Worm (Caenorhabditis elegans) whole organism, L4 larva: ENCODE results near the gene lips-7.

Experiments
- R02D3.7 ChIP-seq: fragments of 150-350 bp; sonication (generic microtip); optimal IDR thresholded peaks from 3 replicates; lab custom pipeline; 2014; ENCODE audit warnings: missing biosample characterization, missing genetic modification characterization
- ceh-28 ChIP-seq: fragments of 150-350 bp; optimal IDR thresholded peaks from 2 replicates; lab custom pipeline; 2014; ENCODE audit warnings: missing biosample characterization, missing genetic modification reagents, missing genetic modification characterization
- ceh-82 ChIP-seq: sonication (generic microtip); optimal IDR thresholded peaks from 2 replicates; lab custom pipeline; 2017; ENCODE audit warnings: missing biosample characterization, missing genetic modification characterization
- daf-8 ChIP-seq: fragments of 200-800 bp; sonication (Bioruptor generic); IDR thresholded peaks from 2 replicates; pipeline ENCODE4 v1.3.6; 2022; ENCODE audit warnings: missing genetic modification characterization, missing compliant biosample characterization
- fkh-10 ChIP-seq: fragments of 150-350 bp; optimal IDR thresholded peaks from 2 replicates; lab custom pipeline; 2014; ENCODE audit warnings: missing biosample characterization, missing genetic modification reagents, missing genetic modification characterization
- lin-13 ChIP-seq: fragments of 150-350 bp; optimal IDR thresholded peaks from 2 replicates; lab custom pipeline; 2014; ENCODE audit warnings: missing biosample characterization, missing genetic modification reagents, missing genetic modification characterization
- lsy-2 ChIP-seq, 2 experiments: fragments of 150-350 bp in 1 of 2; sonication (generic microtip) in 1 of 2; optimal IDR thresholded peaks; 2 replicates each; lab custom pipeline; 2014 to 2017; ENCODE audit warnings: missing biosample characterization in 2 of 2, missing genetic modification characterization in 2 of 2
- nhr-10 ChIP-seq: fragments of 150-350 bp; optimal IDR thresholded peaks from 2 replicates; lab custom pipeline; 2014; ENCODE audit warnings: missing biosample characterization, missing genetic modification characterization
- pha-4 ChIP-seq, 2 experiments: fragments of 150-350 bp in 1 of 2; fragments of 200-800 bp in 1 of 2; sonication (Bioruptor generic) in 1 of 2; IDR thresholded peaks in 1 of 2; optimal IDR thresholded peaks in 1 of 2; 2 replicates each; pipeline versions ENCODE4 v1.3.6 to Lab custom; 2014 to 2022; ENCODE audit warnings: missing genetic modification characterization in 2 of 2, missing genetic modification reagents in 2 of 2, missing biosample characterization in 1 of 2, missing compliant biosample characterization in 1 of 2
- snpc-1.2 ChIP-seq: fragments of 200-800 bp; sonication (Bioruptor generic); IDR thresholded peaks from 2 replicates; pipeline ENCODE4 v1.3.6; 2022; ENCODE audit warnings: missing genetic modification reagents, missing genetic modification characterization, missing compliant biosample characterization
- spr-1 ChIP-seq: sonication (generic microtip); optimal IDR thresholded peaks from 2 replicates; lab custom pipeline; 2016; ENCODE audit warnings: mild to moderate bottlenecking, missing genetic modification characterization, missing compliant biosample characterization
- unc-62 ChIP-seq, 3 experiments: fragments of 150-350 bp in 1 of 3; sonication (generic microtip); optimal IDR thresholded peaks in 2 of 3; peaks in 1 of 3; 1 replicate in 1 of 3; 2 replicates in 2 of 3; lab custom pipeline; 2014 to 2017; ENCODE audit warnings: missing biosample characterization in 3 of 3, missing genetic modification characterization in 3 of 3, missing genetic modification reagents in 3 of 3, missing genotype in 1 of 3
- ztf-7 ChIP-seq: fragments of 150-350 bp; optimal IDR thresholded peaks from 2 replicates; lab custom pipeline; 2014; ENCODE audit warnings: missing biosample characterization, missing genetic modification characterization

ce11 chrII:555371-555770 lies 3.7 kb downstream of the lips-7 start:
- no peak for TF ChIP-seq spr-1
- TF ChIP-seq ztf-7 (tag; lab: Kevin White, UChicago) = no peak
- no peak for TF ChIP-seq snpc-1.2 (GFP tag; lab: Robert Waterston, UW)
- TF ChIP-seq fkh-10 (GFP tag; lab: Kevin White, UChicago) = no peak
- no peak for TF ChIP-seq nhr-10 (tag; lab: Kevin White, UChicago)
- TF ChIP-seq lin-13 (GFP tag; lab: Kevin White, UChicago) = no peak
- no peak for TF ChIP-seq unc-62 (GFP tag; optimal IDR thresholded peaks at IDR 0.05 in 1 of 2; lab: Kevin White, UChicago)
- TF ChIP-seq unc-62 (tag; optimal IDR thresholded peaks at IDR 0.05; lab: Kevin White, UChicago) = no peak
- no peak for TF ChIP-seq R02D3.7
- peak in 1 of 2 experiments; percentile 25 for TF ChIP-seq lsy-2 (tag; optimal IDR thresholded peaks at IDR 0.05; lab: Kevin White, UChicago)
- no peak for TF ChIP-seq daf-8 (GFP tag; lab: Robert Waterston, UW)
- TF ChIP-seq pha-4 (GFP tag; IDR thresholded peaks at IDR 0.05; lab: Robert Waterston, UW) = no peak
- TF ChIP-seq pha-4 (tag; optimal IDR thresholded peaks at IDR 0.05; lab: Kevin White, UChicago) = no peak
- peak; percentile 34 for TF ChIP-seq ceh-28
- no peak for TF ChIP-seq ceh-82
